Worm (Caenorhabditis elegans): ENCODE results near the gene Y27F2A.6.
"Not testable (repeated sequence)": the region's sequence is repeated elsewhere in the genome, so short reads cannot be mapped to it uniquely, and the experiment has no call there.

- TF ChIP-seq lin-13 (tag; optimal IDR thresholded peaks at IDR 0.05); lsy-2 (tag; optimal IDR thresholded peaks at IDR 0.05); unc-39 (tag; optimal IDR thresholded peaks at IDR 0.05); sem-2 (GFP tag; optimal IDR thresholded peaks at IDR 0.05); lin-32 (GFP tag; optimal IDR thresholded peaks at IDR 0.05); hlh-1 (tag; optimal IDR thresholded peaks at IDR 0.05); nhr-76 (tag; optimal IDR thresholded peaks at IDR 0.05); tbx-8 (GFP tag; optimal IDR thresholded peaks at IDR 0.05); elt-1 (tag; optimal IDR thresholded peaks at IDR 0.05; ENCODE audit: borderline replicate concordance, insufficient read depth); unc-62 (GFP tag; optimal IDR thresholded peaks at IDR 0.05); pha-4 (tag; optimal IDR thresholded peaks at IDR 0.05); ztf-11 (tag; optimal IDR thresholded peaks at IDR 0.05); nhr-12 (tag; optimal IDR thresholded peaks at IDR 0.05); snpc-4 (tag; optimal IDR thresholded peaks at IDR 0.05): not testable (repeated sequence)
These were observed 18.0 kb upstream of the Y27F2A.6 start, which contains the start of gene sri-48 for ce11 chrII:3201242-3201641.

Measured in whole organism, mixed stage, embryonic.